Fruit fly (Drosophila melanogaster) whole organism, wandering third instar larva: ENCODE measurements around the gene CG32023.
A peak's percentile ranks its signal among the peaks of the same experiment; 100 is the strongest.

ENCODE experiments used
- Abd-B ChIP-seq: fragments of >200 bp; optimal IDR thresholded peaks from 2 replicates; lab custom pipeline; 2017; ENCODE audit warnings: missing biosample characterization, missing genetic modification characterization
- CG9705 ChIP-seq: fragments of 200-800 bp; sonication (Bioruptor generic); optimal IDR thresholded peaks from 2 replicates; lab custom pipeline; 2018; ENCODE audit warnings: missing biosample characterization, mild to moderate bottlenecking, missing genetic modification characterization
- Dif ChIP-seq: fragments of 200-275, 200-300 bp; sonication (Bioruptor generic); optimal IDR thresholded peaks from 2 replicates; lab custom pipeline; 2018; ENCODE audit warnings: missing biosample characterization, missing genetic modification characterization; ENCODE audit not compliant: partially characterized antibody
- HLH106 ChIP-seq: fragments of 200-800 bp; optimal IDR thresholded peaks from 3 replicates; lab custom pipeline; 2019; ENCODE audit warnings: missing biosample characterization, mild to moderate bottlenecking, missing genetic modification characterization, moderate library complexity
- Hnf4 ChIP-seq: fragments of 200-800 bp; sonication (Bioruptor generic); optimal IDR thresholded peaks from 2 replicates; lab custom pipeline; 2016; ENCODE audit warnings: missing biosample characterization, mild to moderate bottlenecking, missing genetic modification characterization
- Jra ChIP-seq: sonication (Bioruptor generic); optimal IDR thresholded peaks from 2 replicates; lab custom pipeline; 2016; ENCODE audit warnings: missing biosample characterization, missing genetic modification characterization
- Mio ChIP-seq: sonication (Bioruptor generic); optimal IDR thresholded peaks from 2 replicates; lab custom pipeline; 2016; ENCODE audit warnings: missing biosample characterization, missing genetic modification characterization
- Myc ChIP-seq: fragments of >200 bp; optimal IDR thresholded peaks from 2 replicates; lab custom pipeline; 2017
- OdsH ChIP-seq: fragments of 200-800 bp; sonication (Bioruptor generic); optimal IDR thresholded peaks from 2 replicates; lab custom pipeline; 2016; ENCODE audit warnings: missing biosample characterization, mild to moderate bottlenecking, missing genetic modification characterization
- Rel ChIP-seq, 2 experiments: fragments of 200-800 bp; sonication (Bioruptor generic) in 1 of 2; optimal IDR thresholded peaks; 2 replicates in 1 of 2; 3 replicates in 1 of 2; lab custom pipeline; 2016 to 2019; ENCODE audit warnings: mild to moderate bottlenecking in 2 of 2, missing biosample characterization in 2 of 2, missing genetic modification characterization in 2 of 2, moderate library complexity in 1 of 2
- Sp1 ChIP-seq: fragments of 200-800 bp; sonication (Bioruptor generic); optimal IDR thresholded peaks from 3 replicates; lab custom pipeline; 2019; ENCODE audit warnings: missing biosample characterization, mild to moderate bottlenecking, missing genetic modification characterization, moderate library complexity
- Vsx2 ChIP-seq: fragments of 200-300, 225-300 bp; sonication (Bioruptor generic); optimal IDR thresholded peaks from 2 replicates; lab custom pipeline; 2018; ENCODE audit warnings: missing biosample characterization, missing genetic modification characterization; ENCODE audit not compliant: partially characterized antibody
- br ChIP-seq: fragments of 200-800 bp; sonication (Bioruptor generic); optimal IDR thresholded peaks from 2 replicates; lab custom pipeline; 2016; ENCODE audit warnings: missing biosample characterization, missing genetic modification characterization
- brk ChIP-seq: fragments of 200-800 bp; sonication (Bioruptor generic); optimal IDR thresholded peaks from 2 replicates; lab custom pipeline; 2016; ENCODE audit warnings: missing biosample characterization, mild to moderate bottlenecking, missing genetic modification characterization
- dl ChIP-seq, 2 experiments: fragments of 175-275, 200-275 bp in 1 of 2; fragments of 200-275 bp in 1 of 2; sonication (Bioruptor generic); optimal IDR thresholded peaks; lab custom pipeline; 2018; ENCODE audit warnings: mild to moderate bottlenecking in 2 of 2, missing biosample characterization in 2 of 2, missing genetic modification characterization in 2 of 2, moderate library complexity in 2 of 2; ENCODE audit not compliant: partially characterized antibody in 2 of 2, insufficient read depth in 1 of 2
- dsf ChIP-seq: sonication (Bioruptor generic); optimal IDR thresholded peaks from 2 replicates; lab custom pipeline; 2016; ENCODE audit warnings: missing biosample characterization, missing genetic modification characterization, borderline replicate concordance
- foxo ChIP-seq, 2 experiments: fragments of 200-800 bp; sonication (Bioruptor generic); optimal IDR thresholded peaks; 2 replicates in 1 of 2; 3 replicates in 1 of 2; lab custom pipeline; 2016 to 2017; ENCODE audit warnings: missing biosample characterization in 2 of 2, missing genetic modification characterization in 2 of 2
- fru ChIP-seq: fragments of 200-800 bp; sonication (Bioruptor generic); optimal IDR thresholded peaks from 3 replicates; lab custom pipeline; 2016; ENCODE audit warnings: missing biosample characterization, mild to moderate bottlenecking, missing genetic modification characterization
- h ChIP-seq: fragments of 200-800 bp; sonication (Bioruptor generic); optimal IDR thresholded peaks from 3 replicates; lab custom pipeline; 2016; ENCODE audit warnings: missing biosample characterization, mild to moderate bottlenecking, missing genetic modification characterization
- jim ChIP-seq: fragments of 175-275, 200-325 bp; sonication (Bioruptor generic); optimal IDR thresholded peaks from 2 replicates; lab custom pipeline; 2016; ENCODE audit warnings: missing biosample characterization, mild to moderate bottlenecking, missing genetic modification characterization
- lola ChIP-seq: fragments of >200 bp; optimal IDR thresholded peaks from 2 replicates; lab custom pipeline; 2017; ENCODE audit warnings: missing biosample characterization, missing genetic modification characterization
- psq ChIP-seq: fragments of 200-800 bp; sonication (Bioruptor generic); optimal IDR thresholded peaks from 3 replicates; lab custom pipeline; 2017; ENCODE audit warnings: missing biosample characterization, mild to moderate bottlenecking, missing genetic modification characterization, moderate library complexity
- rgr ChIP-seq: fragments of 200-800 bp; sonication (Bioruptor generic); optimal IDR thresholded peaks from 3 replicates; lab custom pipeline; 2016; ENCODE audit warnings: missing biosample characterization, mild to moderate bottlenecking, missing genetic modification characterization
- sage ChIP-seq: fragments of 200-800 bp; sonication (Bioruptor generic); optimal IDR thresholded peaks from 2 replicates; lab custom pipeline; 2016; ENCODE audit warnings: missing biosample characterization, mild to moderate bottlenecking, missing genetic modification characterization
- sv ChIP-seq: fragments of 200-800 bp; sonication (Bioruptor generic); optimal IDR thresholded peaks from 3 replicates; lab custom pipeline; 2016; ENCODE audit warnings: missing biosample characterization, missing genetic modification characterization
- tai ChIP-seq: sonication (Bioruptor generic); optimal IDR thresholded peaks from 2 replicates; lab custom pipeline; 2016; ENCODE audit warnings: missing biosample characterization, missing genetic modification characterization
- woc ChIP-seq: sonication (Bioruptor generic); optimal IDR thresholded peaks from 2 replicates; lab custom pipeline; 2016; ENCODE audit warnings: missing biosample characterization, mild to moderate bottlenecking, missing genetic modification characterization

CG32023 gene

dm6 chr3L:8839563-8840425 is 35.8 kb upstream of the CG32023 start (continued):
- TF ChIP-seq Dif (no peak), fru (GFP tag; lab: Kevin White, UChicago) (peak; percentile 67), sv (GFP tag; lab: Kevin White, UChicago) (no peak), psq (GFP tag; lab: Kevin White, UChicago) (peak; percentile 52), dsf (GFP tag; lab: Kevin White, UChicago) (no peak), jim (GFP tag; lab: Kevin White, UChicago) (no peak), OdsH (GFP tag; lab: Kevin White, UChicago) (peak; percentile 41), lola (GFP tag; lab: Kevin White, UChicago) (no peak), CG9705 (GFP tag; lab: Kevin White, UChicago) (no peak), brk (GFP tag; lab: Kevin White, UChicago) (peak; percentile 34)
- TF ChIP-seq, all 38 proteins: peak for 16

- TF ChIP-seq Dif (peak; percentile 40), sage (GFP tag; lab: Kevin White, UChicago) (no peak), OdsH (GFP tag; lab: Kevin White, UChicago) (no peak), Rel (GFP tag; optimal IDR thresholded peaks at IDR 0.05; lab: Kevin White, UChicago) (no peak), Rel (tag; optimal IDR thresholded peaks at IDR 0.05; lab: Kevin White, UChicago) (peak; percentile 23), Vsx2 (GFP tag; lab: Kevin White, UChicago) (peak; percentile 47)
- TF ChIP-seq, all 38 proteins: peak for 3
Measured at dm6 chr3L:8839130-8839529, 35.1 kb upstream of the CG32023 start.

- TF ChIP-seq lola (GFP tag; lab: Kevin White, UChicago) = no peak
- no peak for TF ChIP-seq tai (GFP tag; lab: Kevin White, UChicago)
Measured at dm6 chr3L:8836162-8836561, 32.2 kb upstream of the CG32023 start, which contains the start of gene CG32026. TSS of gene CG32026 (plus strand) at chr3L:8836462.

dm6 chr3L:8835441-8835840 is 31.5 kb upstream of the CG32023 start:
- TF ChIP-seq OdsH (GFP tag; lab: Kevin White, UChicago) = no peak
- TF ChIP-seq Vsx2 (GFP tag; lab: Kevin White, UChicago) = no peak
- no peak for TF ChIP-seq Dif
- no peak for TF ChIP-seq Myc
- TF ChIP-seq HLH106 (tag; lab: Kevin White, UChicago) = no peak
- no peak for TF ChIP-seq Mio (GFP tag; lab: Kevin White, UChicago)
- TF ChIP-seq dl (GFP tag; optimal IDR thresholded peaks at IDR 0.05; lab: Kevin White, UChicago; ENCODE audit: insufficient read depth in 1 of 2, partially characterized antibody in 2 of 2) = no peak
- TF ChIP-seq Abd-B = no peak

dm6 chr3L:8834886-8835285 is 30.9 kb upstream of the CG32023 start:
- TF ChIP-seq woc (GFP tag; lab: Kevin White, UChicago) = no peak
- no peak for TF ChIP-seq HLH106 (tag; lab: Kevin White, UChicago)
- TF ChIP-seq Vsx2 (GFP tag; lab: Kevin White, UChicago) = no peak

- TF ChIP-seq rgr (GFP tag; lab: Kevin White, UChicago) (peak; percentile 29), Sp1 (GFP tag; lab: Kevin White, UChicago) (peak; percentile 21), lola (GFP tag; lab: Kevin White, UChicago) (no peak), Jra (GFP tag; lab: Kevin White, UChicago) (peak; percentile 28), psq (GFP tag; lab: Kevin White, UChicago) (peak; percentile 17), OdsH (GFP tag; lab: Kevin White, UChicago) (peak; percentile 13), br (peak; percentile 25), foxo (GFP tag; optimal IDR thresholded peaks at IDR 0.05; lab: Kevin White, UChicago) (peak in 1 of 2 experiments; percentile 8), Hnf4 (GFP tag; lab: Kevin White, UChicago) (no peak), brk (GFP tag; lab: Kevin White, UChicago) (no peak), h (peak; percentile 15)
Measured at dm6 chr3L:8834486-8834885, 30.5 kb upstream of the CG32023 start.
